Fruit fly (Drosophila melanogaster): ENCODE measurements around the gene vito.

dm6 chr3L:5785237-5786062 is 8.3 kb upstream of the vito start:
- TF ChIP-seq toe (GFP tag; optimal IDR thresholded peaks at IDR 0.05) = no peak
- no peak for TF ChIP-seq pad (GFP tag; optimal IDR thresholded peaks at IDR 0.05)
- no peak for TF ChIP-seq CG12768 (GFP tag; optimal IDR thresholded peaks at IDR 0.05)
- TF ChIP-seq CG7045 (GFP tag; optimal IDR thresholded peaks at IDR 0.05) = no peak
- TF ChIP-seq bab1 (GFP tag; optimal IDR thresholded peaks at IDR 0.05) = no peak
- no peak for TF ChIP-seq ovo (GFP tag; optimal IDR thresholded peaks at IDR 0.05)
- TF ChIP-seq CG1620 (GFP tag; optimal IDR thresholded peaks at IDR 0.05) = no peak
